Worm (Caenorhabditis elegans) whole organism, L1 larva: ENCODE data around the gene pycr-4.
A peak's percentile ranks its signal among the peaks of the same experiment; 100 is the strongest.

Experiments used
- C34B4.2 ChIP-seq: sonication (generic microtip); optimal IDR thresholded peaks from 2 replicates; lab custom pipeline; 2017; ENCODE audit warnings: mild to moderate bottlenecking, missing genetic modification characterization, missing compliant biosample characterization
- Y116A8C.19 ChIP-seq: sonication (generic microtip); optimal IDR thresholded peaks from 2 replicates; lab custom pipeline; 2016; ENCODE audit warnings: missing compliant biosample characterization, missing genetic modification characterization, borderline replicate concordance
- blmp-1 ChIP-seq: fragments of 150-350 bp; optimal IDR thresholded peaks from 2 replicates; lab custom pipeline; 2014; ENCODE audit warnings: missing biosample characterization, missing genetic modification characterization
- ceh-90 ChIP-seq: sonication (generic microtip); optimal IDR thresholded peaks from 2 replicates; lab custom pipeline; 2016; ENCODE audit warnings: missing genetic modification characterization, missing compliant biosample characterization
- efl-1 ChIP-seq, 4 experiments: fragments of 150-350 bp; optimal IDR thresholded peaks in 3 of 4; peaks in 1 of 4; 1 replicate in 1 of 4; 2 replicates in 3 of 4; lab custom pipeline; 2014; ENCODE audit warnings: missing biosample characterization in 2 of 4, missing genetic modification characterization in 2 of 4, missing genetic modification reagents in 2 of 4
- egl-27 ChIP-seq, 2 experiments: fragments of 150-350 bp in 1 of 2; sonication (generic microtip); optimal IDR thresholded peaks; 3 replicates each; lab custom pipeline; 2017 to 2018; ENCODE audit warnings: missing biosample characterization in 2 of 2, missing genetic modification characterization in 2 of 2, missing genetic modification reagents in 2 of 2
- elt-2 ChIP-seq: sonication (generic microtip); optimal IDR thresholded peaks from 2 replicates; lab custom pipeline; 2016; ENCODE audit warnings: missing genetic modification characterization, mild to moderate bottlenecking, inconsistent platforms, missing compliant biosample characterization, missing genetic modification reagents
- elt-3 ChIP-seq, 6 experiments: fragments of 150-350 bp in 1 of 6; sonication (generic microtip); optimal IDR thresholded peaks; 2 replicates each; lab custom pipeline; 2017 to 2018; ENCODE audit warnings: missing biosample characterization in 6 of 6, missing genetic modification characterization in 6 of 6, inconsistent platforms in 1 of 6
- ets-5 ChIP-seq: fragments of 200-800 bp; sonication (Bioruptor generic); IDR thresholded peaks from 2 replicates; pipeline ENCODE4 v1.3.6; 2022; ENCODE audit warnings: missing genetic modification characterization, missing compliant biosample characterization
- fkh-4 ChIP-seq: sonication (generic microtip); optimal IDR thresholded peaks from 2 replicates; lab custom pipeline; 2016; ENCODE audit warnings: missing compliant biosample characterization, missing genetic modification characterization, borderline replicate concordance
- fkh-8 ChIP-seq: sonication (generic microtip); optimal IDR thresholded peaks from 2 replicates; lab custom pipeline; 2016; ENCODE audit warnings: mild to moderate bottlenecking, missing genetic modification characterization, missing compliant biosample characterization
- fos-1 ChIP-seq: fragments of 150-350 bp; optimal IDR thresholded peaks from 2 replicates; lab custom pipeline; 2014; ENCODE audit warnings: missing biosample characterization, missing genetic modification characterization
- grh-1 ChIP-seq: fragments of 200-800 bp; sonication (Bioruptor generic); IDR thresholded peaks from 2 replicates; pipeline ENCODE4 v1.3.6; 2022; ENCODE audit warnings: missing genetic modification reagents, missing genetic modification characterization, missing compliant biosample characterization
- hlh-4 ChIP-seq: sonication (generic microtip); optimal IDR thresholded peaks from 2 replicates; lab custom pipeline; 2016; ENCODE audit warnings: mild to moderate bottlenecking, missing genetic modification characterization, missing compliant biosample characterization
- jun-1 ChIP-seq: fragments of 150-350 bp; optimal IDR thresholded peaks from 2 replicates; lab custom pipeline; 2014; ENCODE audit warnings: missing biosample characterization, missing genetic modification reagents, missing genetic modification characterization
- lin-14 ChIP-seq: fragments of 200-800 bp; sonication (Bioruptor generic); optimal IDR thresholded peaks from 2 replicates; lab custom pipeline; 2018; ENCODE audit warnings: mild to moderate bottlenecking, missing genetic modification characterization, moderate library complexity, missing compliant biosample characterization
- lin-35 ChIP-seq, 2 experiments: fragments of 150-350 bp; optimal IDR thresholded peaks; 2 replicates each; lab custom pipeline; 2014; ENCODE audit warnings: missing biosample characterization in 2 of 2, missing genetic modification characterization in 2 of 2, missing genetic modification reagents in 2 of 2
- lsy-2 ChIP-seq, 2 experiments: fragments of 150-350 bp; optimal IDR thresholded peaks; 2 replicates each; lab custom pipeline; 2014; ENCODE audit warnings: missing biosample characterization in 2 of 2, missing genetic modification characterization in 2 of 2
- nhr-20 ChIP-seq: sonication (generic microtip); optimal IDR thresholded peaks from 2 replicates; lab custom pipeline; 2016; ENCODE audit warnings: mild to moderate bottlenecking, missing genetic modification characterization, missing compliant biosample characterization
- nhr-237 ChIP-seq: fragments of 150-350 bp; optimal IDR thresholded peaks from 2 replicates; lab custom pipeline; 2014; ENCODE audit warnings: missing biosample characterization, missing genetic modification characterization
- nhr-47 ChIP-seq: sonication (generic microtip); optimal IDR thresholded peaks from 2 replicates; lab custom pipeline; 2016; ENCODE audit warnings: mild to moderate bottlenecking, missing genetic modification characterization, moderate library complexity, missing compliant biosample characterization
- nhr-85 ChIP-seq: sonication (generic microtip); peaks from one replicate; lab custom pipeline; 2016; ENCODE audit warnings: missing genetic modification characterization, inconsistent platforms, missing compliant biosample characterization
- rnt-1 ChIP-seq: sonication (generic microtip); optimal IDR thresholded peaks from 2 replicates; lab custom pipeline; 2016; ENCODE audit warnings: mild to moderate bottlenecking, missing genetic modification characterization, moderate library complexity, missing compliant biosample characterization
- skn-1 ChIP-seq: fragments of 150-350 bp; optimal IDR thresholded peaks from 2 replicates; lab custom pipeline; 2014; ENCODE audit warnings: missing biosample characterization, missing genetic modification characterization
- snpc-4 ChIP-seq: fragments of 150-350 bp; optimal IDR thresholded peaks from 2 replicates; lab custom pipeline; 2014; ENCODE audit warnings: missing biosample characterization, missing genetic modification characterization
- snu-23 ChIP-seq: sonication (generic microtip); optimal IDR thresholded peaks from 2 replicates; lab custom pipeline; 2016; ENCODE audit warnings: missing genetic modification characterization, missing compliant biosample characterization
- sptf-1 ChIP-seq: fragments of 150-350 bp; optimal IDR thresholded peaks from 2 replicates; lab custom pipeline; 2014; ENCODE audit warnings: missing biosample characterization, missing genetic modification characterization
- tbx-2 ChIP-seq: sonication (generic microtip); optimal IDR thresholded peaks from 2 replicates; lab custom pipeline; 2016; ENCODE audit warnings: missing genetic modification characterization, missing compliant biosample characterization
- unc-130 ChIP-seq: fragments of 150-350 bp; optimal IDR thresholded peaks from 2 replicates; lab custom pipeline; 2017; ENCODE audit warnings: missing biosample characterization, missing genetic modification characterization, inconsistent platforms
- unc-86 ChIP-seq: sonication (generic microtip); optimal IDR thresholded peaks from 2 replicates; lab custom pipeline; 2016; ENCODE audit warnings: missing genetic modification characterization, missing compliant biosample characterization
- zip-4 ChIP-seq: fragments of 200-800 bp; sonication (Bioruptor generic); optimal IDR thresholded peaks from 2 replicates; lab custom pipeline; 2018; ENCODE audit warnings: mild to moderate bottlenecking, missing genetic modification characterization, moderate library complexity, missing compliant biosample characterization
- ztf-11 ChIP-seq, 2 experiments: sonication (generic microtip); optimal IDR thresholded peaks; 2 replicates each; lab custom pipeline; 2016 to 2017; ENCODE audit warnings: missing genetic modification characterization in 2 of 2, missing biosample characterization in 1 of 2, missing compliant biosample characterization in 1 of 2

Gene pycr-4

DNA sequence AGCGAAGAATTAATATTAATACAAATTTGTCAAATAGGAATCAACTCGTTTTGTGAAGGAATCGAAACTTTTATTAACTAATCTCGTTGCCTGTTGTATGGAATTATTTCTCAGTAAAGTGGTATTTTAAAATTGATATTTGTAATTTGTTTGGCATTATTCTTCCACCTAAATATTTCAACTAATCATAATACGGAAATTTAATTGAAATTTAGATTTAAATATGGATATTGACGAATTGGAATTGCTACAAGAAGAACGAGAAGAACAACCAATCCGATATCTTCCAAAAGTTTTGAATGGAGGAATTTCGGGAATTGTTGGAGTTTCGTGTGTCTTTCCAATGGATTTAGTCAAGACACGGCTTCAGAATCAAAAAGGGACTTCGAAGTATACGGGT lies 2.3 kb downstream of the pycr-4 start, which contains the start of gene slc-25A18.2:
Gene slc-25A18.2 (plus strand): TSS at position 216 of the 400 bp plus-strand sequence.
- TF ChIP-seq sptf-1 (tag; lab: Kevin White, UChicago) (no peak), efl-1 (optimal IDR thresholded peaks at IDR 0.05; lab: Kevin White, UChicago) (no peak), efl-1 (GFP tag; optimal IDR thresholded peaks at IDR 0.05 in 1 of 2; lab: Kevin White, UChicago) (peak in 1 of 2 experiments; percentile 62)

DNA sequence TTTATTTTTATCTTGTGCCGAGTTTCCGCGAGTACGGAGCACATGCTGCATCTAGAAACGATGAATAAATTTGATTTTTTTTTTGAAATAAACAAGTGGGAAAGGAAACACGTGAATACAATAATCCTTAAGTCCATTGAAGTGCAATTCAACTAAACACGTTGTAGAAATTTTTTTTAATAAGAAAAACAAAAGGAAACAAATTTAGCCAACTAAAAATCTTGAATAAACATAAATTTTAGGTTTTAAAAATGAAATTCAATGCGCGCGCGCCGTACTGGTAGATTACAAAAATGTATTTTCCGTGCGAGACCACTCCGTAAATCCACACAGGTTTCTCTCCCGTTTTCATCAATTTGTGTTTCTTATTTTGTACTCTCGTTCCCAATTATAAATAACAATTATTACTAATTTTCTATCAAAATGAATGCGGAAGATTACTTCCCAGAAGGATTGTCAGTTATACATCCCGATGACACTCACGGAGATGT lies 3.9 kb downstream of the pycr-4 start, which contains the start of the genes plk-3 and F55G1.6:
Gene plk-3 (minus strand): TSS at position 51 of the 491 bp plus-strand sequence.
Gene F55G1.6 (plus strand): TSS at position 359 of the 491 bp plus-strand sequence.
- TF ChIP-seq tbx-2 (tag; lab: Kevin White, UChicago) (no peak), egl-27 (tag; optimal IDR thresholded peaks at IDR 0.05; lab: Kevin White, UChicago) (no peak), lin-35 (GFP tag; optimal IDR thresholded peaks at IDR 0.05; lab: Kevin White, UChicago) (no peak), snu-23 (GFP tag; lab: Kevin White, UChicago) (no peak), blmp-1 (tag; lab: Kevin White, UChicago) (no peak), rnt-1 (tag; lab: Kevin White, UChicago) (no peak), elt-2 (tag; lab: Kevin White, UChicago) (no peak), unc-86 (tag; lab: Kevin White, UChicago) (no peak), C34B4.2 (tag; lab: Kevin White, UChicago) (no peak), Y116A8C.19 (no peak), unc-130 (no peak)

DNA sequence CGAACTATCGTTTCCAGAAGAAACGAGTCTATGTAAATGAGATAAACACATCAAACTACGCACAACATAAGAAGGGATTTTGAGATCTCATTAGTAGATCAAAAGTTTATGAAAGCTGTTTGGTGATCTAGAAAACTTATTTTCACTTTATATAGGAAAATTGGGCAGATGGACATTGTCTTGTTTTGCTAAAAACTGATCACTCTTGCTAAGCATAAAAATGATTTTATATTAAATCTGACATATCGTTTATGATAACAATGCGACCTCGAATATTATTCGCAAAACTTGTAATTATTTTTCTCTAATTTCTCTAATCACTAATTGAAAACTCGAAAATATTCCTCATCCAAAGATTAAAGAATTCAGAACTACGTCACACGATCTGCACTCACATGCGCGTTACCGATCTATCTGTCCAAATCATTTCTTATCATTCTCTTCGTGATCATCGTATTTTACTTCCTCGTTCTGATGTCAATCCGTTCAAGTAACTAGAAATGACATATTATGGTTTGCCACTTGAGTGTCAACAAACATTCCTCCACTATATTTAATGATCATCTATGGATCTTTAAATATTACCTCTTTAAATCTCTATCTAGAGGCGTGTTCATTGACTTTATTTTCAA lies 7.2 kb downstream of the pycr-4 start, which contains the start of gene F55G1.7:
Gene F55G1.7 (minus strand): TSS at position 51 of the 632 bp plus-strand sequence.
- TF ChIP-seq snpc-4 (no peak), elt-3 (tag; optimal IDR thresholded peaks at IDR 0.05; lab: Kevin White, UChicago) (peak in 5 of 6 experiments; percentile 13 to 90 (median 29)), lin-35 (GFP tag; optimal IDR thresholded peaks at IDR 0.05; lab: Kevin White, UChicago) (peak in 1 of 2 experiments; percentile 35), efl-1 (optimal IDR thresholded peaks at IDR 0.05; lab: Kevin White, UChicago) (no peak), efl-1 (GFP tag; optimal IDR thresholded peaks at IDR 0.05 in 1 of 2; lab: Kevin White, UChicago) (peak in 1 of 2 experiments; percentile 20), tbx-2 (tag; lab: Kevin White, UChicago) (peak; percentile 56), lin-14 (GFP tag; lab: Kevin White, UChicago) (peak; percentile 45), nhr-20 (tag; lab: Kevin White, UChicago) (peak; percentile 66), blmp-1 (tag; lab: Kevin White, UChicago) (peak; percentile 55), fkh-8 (tag; lab: Kevin White, UChicago) (no peak), ets-5 (no peak), hlh-4 (tag; lab: Kevin White, UChicago) (no peak), nhr-85 (tag; lab: Kevin White, UChicago) (peak; percentile 54)

DNA sequence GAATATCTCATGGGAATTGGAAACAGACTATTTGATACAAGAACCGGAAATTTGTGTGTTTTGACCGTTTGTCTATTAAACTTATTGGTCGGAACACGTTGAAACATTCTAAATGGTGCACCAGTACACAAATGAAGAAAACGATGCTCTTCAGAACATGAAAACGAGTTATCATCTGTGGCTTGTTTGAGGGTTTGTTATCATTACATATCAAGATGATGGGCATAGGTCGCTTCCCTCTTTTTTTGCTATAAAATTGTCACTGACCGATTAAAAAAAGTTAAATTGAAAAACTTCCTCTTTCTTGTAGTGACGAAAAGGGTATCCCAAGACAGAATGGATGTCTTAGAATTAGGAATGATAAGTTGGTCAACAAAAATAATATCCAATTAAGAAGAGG lies 8.5 kb downstream of the pycr-4 start:
- no peak for TF ChIP-seq nhr-237 (tag; lab: Kevin White, UChicago)
- TF ChIP-seq zip-4 (GFP tag; lab: Kevin White, UChicago), result no peak
- TF ChIP-seq lsy-2 (tag; optimal IDR thresholded peaks at IDR 0.05; lab: Kevin White, UChicago), result no peak
- no peak for TF ChIP-seq grh-1 (GFP tag; lab: Robert Waterston, UW)
- no peak for TF ChIP-seq nhr-47

DNA sequence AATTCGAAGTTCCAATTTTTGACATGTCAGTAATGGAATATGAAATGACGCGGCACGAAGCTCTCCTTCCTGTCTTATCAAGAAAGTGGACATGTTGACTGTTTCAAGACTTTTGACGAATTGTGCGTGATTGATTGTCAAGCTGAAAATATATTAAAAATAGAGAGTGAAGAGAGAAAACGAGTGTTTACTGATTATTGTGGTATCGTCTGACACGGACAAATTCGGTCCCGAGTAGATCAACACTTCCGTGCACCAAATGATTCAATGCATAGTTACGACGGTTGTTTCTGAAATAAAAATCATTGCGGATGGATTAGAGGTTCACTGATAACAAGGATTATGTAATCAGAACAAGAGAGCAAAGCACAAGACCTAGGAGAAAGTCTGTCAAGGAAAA lies 9.9 kb downstream of the pycr-4 start:
- TF ChIP-seq elt-2 (tag; lab: Kevin White, UChicago), result peak; percentile 46
- TF ChIP-seq ztf-11 (tag; optimal IDR thresholded peaks at IDR 0.05; lab: Kevin White, UChicago), result no peak
- no peak for TF ChIP-seq ceh-90
- no peak for TF ChIP-seq fkh-4
- peak; percentile 55 for TF ChIP-seq jun-1 (tag; lab: Kevin White, UChicago)
- TF ChIP-seq fos-1, result no peak
- TF ChIP-seq efl-1 (optimal IDR thresholded peaks at IDR 0.05; lab: Kevin White, UChicago), result no peak
- peak in 1 of 2 experiments; percentile 33 for TF ChIP-seq efl-1 (GFP tag; optimal IDR thresholded peaks at IDR 0.05 in 1 of 2; lab: Kevin White, UChicago)
- no peak for TF ChIP-seq skn-1 (tag; lab: Kevin White, UChicago)
- TF ChIP-seq, all 84 proteins: peak for 3
